Worm (Caenorhabditis elegans): ENCODE results near the gene mfsd-8.
A peak's percentile ranks its signal among the peaks of the same experiment; 100 is the strongest.
"Not testable (repeated sequence)": the region's sequence is repeated elsewhere in the genome, so short reads cannot be mapped to it uniquely, and the experiment has no call there.

Gene mfsd-8

ce11 chrIII:3259691-3260090 is 22.4 kb upstream of the mfsd-8 start, which contains the start of gene Y53G8AM.6:
Y53G8AM.6 (minus strand) TSS chrIII:3259791.
- TF ChIP-seq him-1, dao-5, W03F9.2 (tag; optimal IDR thresholded peaks at IDR 0.05): not testable (repeated sequence)

ce11 chrIII:3263696-3264095 is 18.4 kb upstream of the mfsd-8 start:
- TF ChIP-seq him-1 (tag; optimal IDR thresholded peaks at IDR 0.05) (no peak), W03F9.2 (tag; optimal IDR thresholded peaks at IDR 0.05) (no peak), dao-5 (tag; optimal IDR thresholded peaks at IDR 0.05) (no peak)

DNA sequence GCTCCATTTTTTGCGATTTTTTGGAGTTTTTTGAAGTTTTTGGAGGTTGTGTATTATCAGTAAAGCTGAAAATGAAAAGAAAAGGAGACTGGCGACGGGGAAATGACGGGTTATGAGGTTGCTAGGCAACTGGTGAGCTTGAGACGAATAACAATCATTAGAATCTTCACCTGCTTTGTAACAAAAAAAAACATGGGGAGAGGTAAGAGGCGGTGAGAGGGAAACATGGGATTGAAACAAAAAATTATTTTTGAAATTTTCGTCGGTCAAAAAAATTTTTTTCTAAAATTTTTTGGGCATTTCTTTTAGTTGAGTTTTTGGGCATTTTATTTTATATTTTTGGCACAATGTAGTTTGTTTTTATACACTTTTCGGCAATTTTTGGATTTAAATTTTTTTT is 15.5 kb upstream of the mfsd-8 start, which contains the start of gene Y53G8AM.7:
TSS of gene Y53G8AM.7 (minus strand) at position 101 of the 400 bp plus-strand sequence.
- no peak for TF ChIP-seq W03F9.2 (tag; optimal IDR thresholded peaks at IDR 0.05)
- TF ChIP-seq dao-5 (tag; optimal IDR thresholded peaks at IDR 0.05): no peak
- TF ChIP-seq him-1 (tag; optimal IDR thresholded peaks at IDR 0.05): no peak

ce11 chrIII:3271682-3272081 is 10.4 kb upstream of the mfsd-8 start:
- TF ChIP-seq dao-5 (tag; optimal IDR thresholded peaks at IDR 0.05): no peak
- peak; percentile 36 for TF ChIP-seq W03F9.2 (tag; optimal IDR thresholded peaks at IDR 0.05)

ce11 chrIII:3273141-3273540 is 9.0 kb upstream of the mfsd-8 start:
- TF ChIP-seq W03F9.2 (tag; optimal IDR thresholded peaks at IDR 0.05) (no peak), dao-5 (tag; optimal IDR thresholded peaks at IDR 0.05) (no peak), him-1 (tag; optimal IDR thresholded peaks at IDR 0.05) (no peak)

- TF ChIP-seq W03F9.2 (tag; optimal IDR thresholded peaks at IDR 0.05): no peak
- TF ChIP-seq him-1 (tag; optimal IDR thresholded peaks at IDR 0.05): no peak
- TF ChIP-seq dao-5 (tag; optimal IDR thresholded peaks at IDR 0.05): no peak
Observed at ce11 chrIII:3278610-3279009, 3.5 kb upstream of the mfsd-8 start, which contains the start of gene Y53G8AM.8. Y53G8AM.8 (minus strand) TSS chrIII:3278710.

DNA sequence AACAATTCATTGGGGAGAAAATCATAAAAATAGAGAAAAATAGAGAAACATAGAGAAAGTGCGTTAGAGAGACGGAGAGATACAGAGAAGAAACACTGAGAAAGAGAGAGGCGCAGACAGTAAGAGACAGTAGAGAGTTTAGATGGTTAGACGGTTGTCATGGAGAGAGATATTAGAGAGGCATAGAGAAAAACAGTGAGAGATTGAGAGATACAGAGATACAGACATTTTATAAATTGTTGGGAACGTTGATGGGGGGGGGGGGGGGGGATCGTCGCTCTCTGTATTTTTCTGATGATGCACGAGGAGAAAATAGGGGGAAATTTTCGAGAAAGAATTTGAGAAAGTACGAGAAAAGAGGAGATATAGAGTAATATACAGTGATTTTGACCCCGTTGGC is 2.8 kb upstream of the mfsd-8 start:
- TF ChIP-seq him-1 (tag; optimal IDR thresholded peaks at IDR 0.05) (no peak), dao-5 (tag; optimal IDR thresholded peaks at IDR 0.05) (no peak), W03F9.2 (tag; optimal IDR thresholded peaks at IDR 0.05) (peak; percentile 49)

DNA sequence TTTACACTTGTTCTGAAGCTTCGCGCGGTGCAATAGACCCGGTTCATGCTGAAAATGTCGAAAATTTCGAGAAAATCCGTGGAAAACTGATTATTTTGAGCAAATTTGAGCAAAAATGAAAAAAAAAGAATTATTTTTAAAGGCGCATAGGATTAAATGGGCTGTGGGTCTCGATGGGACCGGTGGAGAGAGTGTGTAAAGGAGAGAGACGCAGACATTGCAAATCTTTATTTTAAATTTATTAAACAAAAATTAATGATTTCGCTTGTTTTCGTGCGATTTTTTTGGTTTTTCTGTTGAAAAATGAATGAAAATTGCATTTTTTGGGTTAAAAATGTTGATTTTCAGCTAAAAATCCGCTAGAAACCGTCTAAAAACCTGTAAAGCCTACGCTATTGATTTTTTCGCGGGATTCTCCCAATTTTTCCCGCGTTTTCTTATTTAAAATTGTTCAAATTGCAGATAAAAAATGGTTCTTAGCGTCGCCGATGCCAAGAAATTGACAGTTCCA is 12.2 kb downstream of the mfsd-8 start, which contains the start of the genes Y53G8AR.8 and Y53G8AR.6:
TSS of gene Y53G8AR.8 (minus strand) at position 48 of the 511 bp plus-strand sequence.
TSS of gene Y53G8AR.6 (plus strand) at position 461 of the 511 bp plus-strand sequence.
- TF ChIP-seq him-1 (tag; optimal IDR thresholded peaks at IDR 0.05) (no peak), dao-5 (tag; optimal IDR thresholded peaks at IDR 0.05) (no peak), W03F9.2 (tag; optimal IDR thresholded peaks at IDR 0.05) (peak; percentile 41)

DNA sequence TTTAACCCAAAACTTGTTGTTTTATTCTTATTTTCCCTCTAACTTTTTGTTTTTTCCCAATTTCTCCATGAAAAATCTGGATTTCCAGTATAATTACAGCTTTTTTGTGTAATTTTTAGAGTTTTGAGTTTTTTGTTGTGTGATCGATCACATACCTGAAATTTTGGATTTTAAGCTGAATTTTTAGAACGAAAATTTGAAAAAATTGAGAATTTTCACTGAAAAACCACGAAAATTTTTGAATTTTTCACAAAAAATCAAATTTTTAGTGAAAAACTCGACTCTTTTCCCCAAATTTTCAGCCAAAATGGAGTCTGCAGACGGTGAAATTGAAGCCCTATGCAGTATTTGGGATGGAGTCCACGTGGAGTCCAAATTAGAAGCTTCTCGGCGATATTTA is 15.0 kb downstream of the mfsd-8 start, which contains the start of gene Y53G8AR.5:
TSS of gene Y53G8AR.5 (plus strand) at position 301 of the 400 bp plus-strand sequence.
- TF ChIP-seq dao-5 (tag; optimal IDR thresholded peaks at IDR 0.05) (no peak), him-1 (tag; optimal IDR thresholded peaks at IDR 0.05) (no peak), W03F9.2 (tag; optimal IDR thresholded peaks at IDR 0.05) (no peak)

DNA sequence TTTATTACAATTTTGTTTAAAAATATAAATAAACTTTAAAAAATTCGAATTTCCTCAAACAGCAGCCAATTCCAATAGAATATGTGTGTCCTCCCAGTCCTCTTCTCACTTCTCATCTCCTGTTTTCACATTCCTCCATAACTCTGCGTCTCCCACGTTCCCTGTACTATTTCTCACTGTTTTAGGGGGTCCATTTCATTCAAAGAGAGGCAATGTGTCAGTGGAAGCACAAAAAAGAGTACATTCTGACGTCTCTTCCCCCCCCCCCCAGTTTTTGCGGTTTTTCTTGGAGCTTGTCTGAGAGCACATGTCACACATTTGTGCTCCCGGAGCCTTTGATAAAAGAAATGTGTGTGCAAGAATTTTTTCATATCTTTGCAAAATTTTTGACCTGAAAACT is 22.4 kb downstream of the mfsd-8 start:
- TF ChIP-seq dao-5 (tag; optimal IDR thresholded peaks at IDR 0.05) (no peak), W03F9.2 (tag; optimal IDR thresholded peaks at IDR 0.05) (no peak), him-1 (tag; optimal IDR thresholded peaks at IDR 0.05) (no peak)

ce11 chrIII:3306322-3306721 is 24.2 kb downstream of the mfsd-8 start:
- no peak for TF ChIP-seq him-1 (tag; optimal IDR thresholded peaks at IDR 0.05)
- TF ChIP-seq dao-5 (tag; optimal IDR thresholded peaks at IDR 0.05): no peak
- no peak for TF ChIP-seq W03F9.2 (tag; optimal IDR thresholded peaks at IDR 0.05)

- TF ChIP-seq dao-5 (tag; optimal IDR thresholded peaks at IDR 0.05) (no peak), W03F9.2 (tag; optimal IDR thresholded peaks at IDR 0.05) (no peak), him-1 (tag; optimal IDR thresholded peaks at IDR 0.05) (no peak)
Observed at ce11 chrIII:3307379-3307778, 25.3 kb downstream of the mfsd-8 start.

DNA sequence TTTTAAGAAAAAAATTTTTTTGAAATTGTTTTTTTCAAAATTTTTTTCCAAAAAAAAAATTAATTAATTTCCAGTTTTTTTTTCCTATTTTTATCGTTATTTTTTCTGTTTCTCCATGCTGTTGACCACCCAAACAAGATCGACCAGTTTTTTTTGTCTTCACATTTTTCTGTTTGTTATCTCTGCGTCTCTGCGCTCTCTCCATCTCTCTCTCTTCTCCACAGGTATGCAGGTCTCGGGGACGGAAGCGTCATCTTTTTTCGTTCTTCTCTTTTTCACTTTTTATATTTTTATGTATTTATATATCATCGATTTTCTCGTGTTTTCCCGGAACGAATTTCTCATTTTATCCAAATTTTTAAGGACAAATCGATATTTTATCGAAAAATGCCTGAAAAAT is 26.8 kb downstream of the mfsd-8 start:
- TF ChIP-seq him-1 (tag; optimal IDR thresholded peaks at IDR 0.05) (no peak), W03F9.2 (tag; optimal IDR thresholded peaks at IDR 0.05) (no peak), dao-5 (tag; optimal IDR thresholded peaks at IDR 0.05) (no peak)

DNA sequence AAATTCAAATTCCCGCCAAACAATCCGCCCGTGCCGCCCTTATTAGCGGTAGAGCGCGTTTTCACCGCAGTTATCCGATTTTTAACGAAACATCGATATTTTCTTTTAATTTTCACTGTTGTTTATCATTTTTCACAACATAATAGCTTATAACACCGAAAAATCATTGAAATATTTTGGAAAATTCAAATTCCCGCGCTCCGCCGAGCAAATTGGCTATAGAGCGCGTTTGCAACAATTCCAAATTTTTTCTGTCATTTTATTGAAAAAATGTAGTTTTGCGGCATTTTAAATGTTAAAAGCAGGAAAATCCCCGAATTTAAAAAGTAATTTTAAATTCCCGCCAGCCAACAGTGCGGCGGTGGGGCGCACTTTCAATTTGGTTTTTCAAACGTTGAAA is 27.6 kb downstream of the mfsd-8 start:
- TF ChIP-seq dao-5 (tag; optimal IDR thresholded peaks at IDR 0.05) (no peak), him-1 (tag; optimal IDR thresholded peaks at IDR 0.05) (no peak), W03F9.2 (tag; optimal IDR thresholded peaks at IDR 0.05) (no peak)

All from whole organism, L4/young adult.